Fruit fly (Drosophila melanogaster) whole organism, embryonic: Measurements from ENCODE around the gene cni.

Experiments
- Ada2b ChIP-seq: fragments of 200-800 bp; sonication (Bioruptor generic); IDR thresholded peaks from 2 replicates; pipeline ENCODE4 v1.3.6; 2022; ENCODE audit warnings: missing biosample characterization, missing genetic modification characterization
- Atf-2 ChIP-seq: fragments of 200-800 bp; sonication (Bioruptor generic); optimal IDR thresholded peaks from 2 replicates; lab custom pipeline; 2016; ENCODE audit warnings: missing biosample characterization, missing genetic modification characterization
- Bdp1 ChIP-seq: fragments of 200-800 bp; sonication (Bioruptor generic); optimal IDR thresholded peaks from 3 replicates; lab custom pipeline; 2016; ENCODE audit warnings: missing biosample characterization, missing genetic modification characterization
- CG10462 ChIP-seq: fragments of 200-800 bp; sonication (Bioruptor generic); optimal IDR thresholded peaks from 2 replicates; lab custom pipeline; 2016; ENCODE audit warnings: missing biosample characterization, missing genetic modification characterization
- CG12299 ChIP-seq: fragments of 200-800 bp; sonication (Bioruptor generic); optimal IDR thresholded peaks from 2 replicates; lab custom pipeline; 2018; ENCODE audit warnings: missing biosample characterization, mild to moderate bottlenecking, missing genetic modification characterization
- CG12744 ChIP-seq: fragments of 200-800 bp; sonication (Bioruptor generic); optimal IDR thresholded peaks from 2 replicates; lab custom pipeline; 2016; ENCODE audit warnings: missing biosample characterization, missing genetic modification characterization
- CG13424 ChIP-seq: fragments of 200-800 bp; sonication (Bioruptor generic); optimal IDR thresholded peaks from 2 replicates; lab custom pipeline; 2019; ENCODE audit warnings: missing biosample characterization, mild to moderate bottlenecking, missing genetic modification characterization, moderate library complexity
- CG1603 ChIP-seq: fragments of 200-800 bp; sonication (Bioruptor generic); optimal IDR thresholded peaks from 2 replicates; lab custom pipeline; 2019; ENCODE audit warnings: missing biosample characterization, mild to moderate bottlenecking, missing genetic modification characterization, moderate library complexity
- CG16779 ChIP-seq: fragments of 200-800 bp; sonication (Bioruptor generic); IDR thresholded peaks from 2 replicates; pipeline ENCODE4 v1.3.6; 2022; ENCODE audit warnings: missing biosample characterization, missing genetic modification characterization
- CG17568 ChIP-seq: fragments of 200-800 bp; sonication (Bioruptor generic); optimal IDR thresholded peaks from 2 replicates; lab custom pipeline; 2018; ENCODE audit warnings: missing biosample characterization, mild to moderate bottlenecking, missing genetic modification characterization, moderate library complexity
- CG17829 ChIP-seq: fragments of 200-800 bp; optimal IDR thresholded peaks from 2 replicates; lab custom pipeline; 2019; ENCODE audit warnings: missing biosample characterization, mild to moderate bottlenecking, missing genetic modification characterization, moderate library complexity
- CG1792 ChIP-seq: fragments of 200-800 bp; sonication (Bioruptor generic); optimal IDR thresholded peaks from 2 replicates; lab custom pipeline; 2016; ENCODE audit warnings: missing biosample characterization, missing genetic modification characterization
- CG1832 ChIP-seq: fragments of 200-800 bp; sonication (Bioruptor generic); optimal IDR thresholded peaks from 2 replicates; lab custom pipeline; 2017; ENCODE audit warnings: missing biosample characterization, mild to moderate bottlenecking, missing genetic modification characterization, inconsistent platforms
- CG18476 ChIP-seq: fragments of 200-800 bp; sonication (Bioruptor generic); optimal IDR thresholded peaks from 2 replicates; lab custom pipeline; 2016; ENCODE audit warnings: missing biosample characterization, mild to moderate bottlenecking, missing genetic modification characterization
- CG34422 ChIP-seq: fragments of 200-800 bp; sonication (Bioruptor generic); IDR thresholded peaks from 3 replicates; pipeline ENCODE4 v1.3.6; 2022; ENCODE audit warnings: missing biosample characterization, missing genetic modification characterization
- CG3726 ChIP-seq: fragments of 200-800 bp; sonication (Bioruptor generic); IDR thresholded peaks from 3 replicates; pipeline ENCODE4, ENCODE4 v1.3.6; 2022; ENCODE audit warnings: missing biosample characterization, missing genetic modification characterization
- CG6272 ChIP-seq: fragments of 200-800 bp; sonication (Bioruptor generic); IDR thresholded peaks from 2 replicates; pipeline ENCODE4 v1.3.6; 2022; ENCODE audit warnings: missing biosample characterization, missing genetic modification characterization
- CG7372 ChIP-seq: fragments of 200-800 bp; sonication (Bioruptor generic); IDR thresholded peaks from 2 replicates; pipeline ENCODE4 v1.3.6; 2022; ENCODE audit warnings: missing biosample characterization, missing genetic modification characterization
- CG9727 ChIP-seq: fragments of 200-800 bp; sonication (Bioruptor generic); optimal IDR thresholded peaks from 3 replicates; lab custom pipeline; 2017; ENCODE audit warnings: missing biosample characterization, mild to moderate bottlenecking, missing genetic modification characterization
- D19A ChIP-seq: fragments of 200-800 bp; optimal IDR thresholded peaks from 3 replicates; lab custom pipeline; 2019; ENCODE audit warnings: missing biosample characterization, mild to moderate bottlenecking, missing genetic modification characterization, moderate library complexity
- Dfd ChIP-seq, 2 experiments: fragments of >200 bp; optimal IDR thresholded peaks; 2 replicates each; lab custom pipeline; 2017; ENCODE audit warnings: missing biosample characterization in 2 of 2, missing genetic modification characterization in 2 of 2
- Elba2 ChIP-seq: fragments of 200-800 bp; sonication (Bioruptor generic); optimal IDR thresholded peaks from 3 replicates; lab custom pipeline; 2016; ENCODE audit warnings: missing biosample characterization, missing genetic modification characterization
- Fer3 ChIP-seq: fragments of 200-800 bp; sonication (Bioruptor generic); optimal IDR thresholded peaks from 2 replicates; lab custom pipeline; 2018; ENCODE audit warnings: missing biosample characterization, mild to moderate bottlenecking, missing genetic modification characterization, moderate library complexity
- Gsc ChIP-seq: fragments of 200-800 bp; sonication (Bioruptor generic); IDR thresholded peaks from 2 replicates; pipeline ENCODE4 v1.3.6; 2022; ENCODE audit warnings: missing biosample characterization, missing genetic modification characterization
- H15 ChIP-seq: fragments of 200-800 bp; sonication (Bioruptor generic); IDR thresholded peaks from 3 replicates; pipeline ENCODE4 v1.3.6; 2022; ENCODE audit warnings: missing biosample characterization, missing genetic modification characterization
- Lpt ChIP-seq: fragments of >200 bp; optimal IDR thresholded peaks from 2 replicates; lab custom pipeline; 2018; ENCODE audit warnings: missing biosample characterization, missing genetic modification characterization
- Mes4 ChIP-seq: fragments of 200-800 bp; sonication (Bioruptor generic); optimal IDR thresholded peaks from 2 replicates; lab custom pipeline; 2016; ENCODE audit warnings: missing biosample characterization, missing genetic modification characterization
- NC2α ChIP-seq: fragments of 200-800 bp; sonication (Bioruptor generic); optimal IDR thresholded peaks from 2 replicates; lab custom pipeline; 2016; ENCODE audit warnings: missing biosample characterization, missing genetic modification characterization
- Usf ChIP-seq: fragments of 200-800 bp; sonication (Bioruptor generic); optimal IDR thresholded peaks from 2 replicates; lab custom pipeline; 2017; ENCODE audit warnings: missing genotype, missing biosample characterization, missing genetic modification characterization
- Vsx1 ChIP-seq: fragments of 200-800 bp; sonication (Bioruptor generic); optimal IDR thresholded peaks from 2 replicates; lab custom pipeline; 2017; ENCODE audit warnings: missing biosample characterization, mild to moderate bottlenecking, missing genetic modification characterization, missing genetic modification reagents
- bowl ChIP-seq: fragments of 200-800 bp; sonication (Bioruptor generic); IDR thresholded peaks from 2 replicates; pipeline ENCODE4 v1.3.6; 2022; ENCODE audit warnings: missing biosample characterization, missing genetic modification characterization
- br ChIP-seq: fragments of >200 bp; optimal IDR thresholded peaks from 2 replicates; lab custom pipeline; 2017
- dimm ChIP-seq: fragments of 200-800 bp; sonication (Bioruptor generic); IDR thresholded peaks from 2 replicates; pipeline ENCODE4 v1.3.6; 2022; ENCODE audit warnings: missing biosample characterization, missing genetic modification characterization
- ewg ChIP-seq: fragments of 200-800 bp; sonication (Bioruptor generic); optimal IDR thresholded peaks from 3 replicates; lab custom pipeline; 2017; ENCODE audit warnings: mild to moderate bottlenecking, missing biosample characterization, missing genetic modification reagents, missing genetic modification characterization
- fd102C ChIP-seq: fragments of 200-800 bp; sonication (Bioruptor generic); optimal IDR thresholded peaks from 2 replicates; lab custom pipeline; 2018; ENCODE audit warnings: missing biosample characterization, mild to moderate bottlenecking, missing genetic modification characterization, moderate library complexity
- fd3F ChIP-seq: fragments of 200-800 bp; sonication (Bioruptor generic); optimal IDR thresholded peaks from 2 replicates; lab custom pipeline; 2018; ENCODE audit warnings: missing biosample characterization, mild to moderate bottlenecking, missing genetic modification characterization, moderate library complexity
- fru ChIP-seq: fragments of >200 bp; optimal IDR thresholded peaks from 2 replicates; lab custom pipeline; 2017
- gsb ChIP-seq: fragments of 200-800 bp; sonication (Bioruptor generic); IDR thresholded peaks from 2 replicates; pipeline ENCODE4 v1.3.6; 2022; ENCODE audit warnings: missing biosample characterization, missing genetic modification characterization
- ken ChIP-seq: fragments of 200-800 bp; sonication (Bioruptor generic); IDR thresholded peaks from 3 replicates; pipeline ENCODE4 v1.3.6; 2022; ENCODE audit warnings: missing biosample characterization, missing genetic modification characterization
- luna ChIP-seq: fragments of 200-800 bp; sonication (Bioruptor generic); optimal IDR thresholded peaks from 2 replicates; lab custom pipeline; 2016; ENCODE audit warnings: missing biosample characterization, missing genetic modification characterization
- nom ChIP-seq: fragments of 200-800 bp; sonication (Bioruptor generic); optimal IDR thresholded peaks from 2 replicates; lab custom pipeline; 2017; ENCODE audit warnings: missing biosample characterization, missing genetic modification characterization, mild to moderate bottlenecking, moderate library complexity, missing genetic modification reagents
- pan ChIP-seq, 4 experiments: fragments of >200 bp in 3 of 4; fragments of 200-800 bp in 1 of 4; sonication (Bioruptor generic) in 1 of 4; optimal IDR thresholded peaks in 3 of 4; IDR thresholded peaks in 1 of 4; 2 replicates each; pipeline versions ENCODE4 v1.3.6 to Lab custom; 2017 to 2022; ENCODE audit warnings: missing biosample characterization in 2 of 4, missing genetic modification characterization in 2 of 4, mixed read lengths in 1 of 4
- pnt ChIP-seq: fragments of 200-800 bp; sonication (Bioruptor generic); optimal IDR thresholded peaks from 3 replicates; lab custom pipeline; 2016; ENCODE audit warnings: missing biosample characterization, missing genetic modification characterization
- ranshi ChIP-seq: fragments of 200-800 bp; sonication (Bioruptor generic); IDR thresholded peaks from 2 replicates; pipeline ENCODE4 v1.3.6; 2022; ENCODE audit warnings: missing biosample characterization, missing genetic modification characterization
- seq ChIP-seq: fragments of 200-800 bp; sonication (Bioruptor generic); IDR thresholded peaks from 2 replicates; pipeline ENCODE4 v1.3.6; 2022; ENCODE audit warnings: missing biosample characterization, missing genetic modification characterization
- sna ChIP-seq: fragments of 200-800 bp; sonication (Bioruptor generic); IDR thresholded peaks from 2 replicates; pipeline ENCODE4 v1.3.6; 2022; ENCODE audit warnings: missing biosample characterization, missing genetic modification characterization; ENCODE audit not compliant: partially characterized antibody
- sr ChIP-seq: fragments of 200-800 bp; sonication (Bioruptor generic); IDR thresholded peaks from 3 replicates; pipeline ENCODE4 v1.3.6; 2022; ENCODE audit warnings: missing biosample characterization, missing genetic modification characterization
- stwl ChIP-seq: fragments of 200-800 bp; sonication (Bioruptor generic); optimal IDR thresholded peaks from 3 replicates; lab custom pipeline; 2018; ENCODE audit warnings: missing biosample characterization, mild to moderate bottlenecking, missing genetic modification characterization, moderate library complexity
- tap ChIP-seq: fragments of 200-800 bp; optimal IDR thresholded peaks from 3 replicates; lab custom pipeline; 2019; ENCODE audit warnings: missing biosample characterization, mild to moderate bottlenecking, missing genetic modification characterization, moderate library complexity
- toy ChIP-seq: fragments of 200-800 bp; sonication (Bioruptor generic); IDR thresholded peaks from 2 replicates; pipeline ENCODE4 v1.3.6; 2022; ENCODE audit warnings: missing biosample characterization, missing genetic modification characterization

cni gene

dm6 chr2L:16350742-16351568 lies 40.4 kb upstream of the cni start (continued):
- peak; percentile 97 for TF ChIP-seq Mes4 (GFP tag; lab: Kevin White, UChicago)
- TF ChIP-seq bowl (GFP tag; lab: Robert Waterston, UW): peak; percentile 98
- TF ChIP-seq Elba2 (GFP tag; lab: Kevin White, UChicago): peak; percentile 72
- TF ChIP-seq seq (GFP tag; lab: Robert Waterston, UW): peak; percentile 99
- TF ChIP-seq Bdp1 (GFP tag; lab: Kevin White, UChicago): peak; percentile 91
- peak; percentile 100 for TF ChIP-seq CG13424 (tag; lab: Kevin White, UChicago)
- TF ChIP-seq CG9727: peak; percentile 99
- TF ChIP-seq fru (lab: Kevin White, UChicago): no peak
- TF ChIP-seq CG1832 (GFP tag; lab: Kevin White, UChicago): no peak
- peak; percentile 98 for TF ChIP-seq ranshi (GFP tag; lab: Robert Waterston, UW)
- peak; percentile 97 for TF ChIP-seq ewg (GFP tag; lab: Kevin White, UChicago)
- TF ChIP-seq tap (tag; lab: Kevin White, UChicago): peak; percentile 99
- TF ChIP-seq Lpt (GFP tag; lab: Kevin White, UChicago): no peak
- TF ChIP-seq sna (GFP tag; lab: Robert Waterston, UW): no peak
- TF ChIP-seq luna: peak; percentile 90
- TF ChIP-seq fd3F: peak; percentile 99
- TF ChIP-seq br (lab: Kevin White, UChicago): no peak
- TF ChIP-seq pnt: peak; percentile 97
- no peak for TF ChIP-seq pan (optimal IDR thresholded peaks at IDR 0.05; lab: Kevin White, UChicago)
- TF ChIP-seq pan (GFP tag; optimal IDR thresholded peaks at IDR 0.05 in 1 of 2, IDR thresholded peaks at IDR 0.05 in 1 of 2): peak in 1 of 2 experiments; percentile 99
- TF ChIP-seq sr (GFP tag; lab: Robert Waterston, UW): peak; percentile 93
- TF ChIP-seq CG1603 (tag; lab: Kevin White, UChicago): peak; percentile 99
- TF ChIP-seq Fer3 (tag; lab: Kevin White, UChicago): peak; percentile 99
- TF ChIP-seq stwl: peak; percentile 27
- peak; percentile 92 for TF ChIP-seq fd102C (GFP tag; lab: Kevin White, UChicago)
- peak; percentile 98 for TF ChIP-seq D19A (tag; lab: Kevin White, UChicago)
- TF ChIP-seq dimm (GFP tag; lab: Robert Waterston, UW): peak; percentile 97
- TF ChIP-seq CG6272 (GFP tag; lab: Robert Waterston, UW): peak; percentile 97
- peak; percentile 99 for TF ChIP-seq CG17829 (tag; lab: Kevin White, UChicago)
- TF ChIP-seq nom: peak; percentile 99
- peak; percentile 96 for TF ChIP-seq Usf (GFP tag; lab: Kevin White, UChicago)
- peak; percentile 98 for TF ChIP-seq CG18476 (GFP tag; lab: Kevin White, UChicago)
- TF ChIP-seq H15: peak; percentile 98
- peak; percentile 95 for TF ChIP-seq NC2α
- TF ChIP-seq CG34422 (GFP tag; lab: Robert Waterston, UW): peak; percentile 99
- peak; percentile 98 for TF ChIP-seq CG3726 (GFP tag; lab: Robert Waterston, UW)
- peak; percentile 98 for TF ChIP-seq CG16779
- peak; percentile 99 for TF ChIP-seq ken (GFP tag; lab: Robert Waterston, UW)
- TF ChIP-seq CG10462 (GFP tag; lab: Kevin White, UChicago): peak; percentile 98
- TF ChIP-seq Atf-2 (GFP tag; lab: Kevin White, UChicago): peak; percentile 98
- peak; percentile 99 for TF ChIP-seq CG7372 (GFP tag; lab: Robert Waterston, UW)
- TF ChIP-seq CG12744: peak; percentile 98
- TF ChIP-seq CG12299 (tag; lab: Kevin White, UChicago): peak; percentile 99
- peak; percentile 97 for TF ChIP-seq gsb (GFP tag; lab: Robert Waterston, UW)
- TF ChIP-seq Vsx1 (GFP tag; lab: Kevin White, UChicago): peak; percentile 98
- TF ChIP-seq toy: peak; percentile 97
- TF ChIP-seq Dfd (GFP tag; optimal IDR thresholded peaks at IDR 0.05; lab: Kevin White, UChicago): peak in 1 of 2 experiments; percentile 75
- TF ChIP-seq CG17568: peak; percentile 99
- TF ChIP-seq CG1792: peak; percentile 96
- peak; percentile 95 for TF ChIP-seq Gsc (GFP tag; lab: Robert Waterston, UW)
- peak; percentile 99 for TF ChIP-seq Ada2b (GFP tag; lab: Robert Waterston, UW)
